Fruit fly (Drosophila melanogaster): ENCODE measurements around the gene CG6813.
A peak's percentile ranks its signal among the peaks of the same experiment; 100 is the strongest.

CG6813 gene

dm6 chr3R:11581340-11582252, 44.8 kb downstream of the CG6813 start, which contains the start of gene wkd (continued):
- peak; percentile 67; the same call in 2 of the 3 replicates for TF ChIP-seq Aef1 (GFP tag; IDR thresholded peaks at IDR 0.05)
- TF ChIP-seq CG10959 (GFP tag; IDR thresholded peaks at IDR 0.05): no peak
- no peak for TF ChIP-seq CG8290 (GFP tag; optimal IDR thresholded peaks at IDR 0.05)
- no peak for TF ChIP-seq CG8290 (tag; optimal IDR thresholded peaks at IDR 0.05)
- no peak for TF ChIP-seq D19B (GFP tag; optimal IDR thresholded peaks at IDR 0.05)
- TF ChIP-seq Ets65A (GFP tag): peak; percentile 90
- peak; percentile 64 for TF ChIP-seq grn (GFP tag; optimal IDR thresholded peaks at IDR 0.05)
- peak; percentile 91 for TF ChIP-seq BEAF-32 (GFP tag; optimal IDR thresholded peaks at IDR 0.05)
- TF ChIP-seq hkb (optimal IDR thresholded peaks at IDR 0.05): no peak
- peak; percentile 32; the same call in 1 of the 2 replicates for TF ChIP-seq hkb (GFP tag; IDR thresholded peaks at IDR 0.05)
- peak; percentile 87 for TF ChIP-seq CG4617 (GFP tag; optimal IDR thresholded peaks at IDR 0.05; ENCODE audit: borderline replicate concordance)
- TF ChIP-seq stwl (tag; optimal IDR thresholded peaks at IDR 0.05): peak; percentile 88
- TF ChIP-seq CG14860 (GFP tag; IDR thresholded peaks at IDR 0.05; ENCODE audit: partially characterized antibody): peak; percentile 70
- TF ChIP-seq hbn (GFP tag; IDR thresholded peaks at IDR 0.05; ENCODE audit: partially characterized antibody): peak; percentile 81
- 0 out of 2 replicates have a peak, but pooled peaks have one; percentile 14 for TF ChIP-seq klu (GFP tag; IDR thresholded peaks at IDR 0.05)
- TF ChIP-seq CG7271 (tag; optimal IDR thresholded peaks at IDR 0.05): no peak
- TF ChIP-seq CG5953 (GFP tag; IDR thresholded peaks at IDR 0.05): no peak
- no peak for TF ChIP-seq ap (GFP tag; IDR thresholded peaks at IDR 0.05)
- TF ChIP-seq nerfin-2 (GFP tag; IDR thresholded peaks at IDR 0.05; ENCODE audit: partially characterized antibody): peak; percentile 53; the same call in 1 of the 2 replicates
- peak; percentile 6 for TF ChIP-seq CG8944 (GFP tag; optimal IDR thresholded peaks at IDR 0.05)
- no peak for TF ChIP-seq CG8089 (GFP tag; optimal IDR thresholded peaks at IDR 0.05)
- TF ChIP-seq CG11696 (GFP tag; IDR thresholded peaks at IDR 0.05): no peak
- no peak for TF ChIP-seq CG7357 (GFP tag; IDR thresholded peaks at IDR 0.05)
- TF ChIP-seq CG14014 (GFP tag; IDR thresholded peaks at IDR 0.05): no peak
- no peak for TF ChIP-seq CG2889 (GFP tag; IDR thresholded peaks at IDR 0.05)
- TF ChIP-seq vvl (GFP tag; IDR thresholded peaks at IDR 0.05): peak; percentile 51; the same call in 1 of the 2 replicates
- peak; percentile 19 for TF ChIP-seq CG30403 (GFP tag; optimal IDR thresholded peaks at IDR 0.05)
- TF ChIP-seq pfk (GFP tag; optimal IDR thresholded peaks at IDR 0.05): peak; percentile 96
- TF ChIP-seq trh (GFP tag; optimal IDR thresholded peaks at IDR 0.05): no peak
- peak; percentile 84 for TF ChIP-seq CG34224 (GFP tag; IDR thresholded peaks at IDR 0.05; ENCODE audit: partially characterized antibody)
- peak; percentile 81 for TF ChIP-seq CG42726 (GFP tag; IDR thresholded peaks at IDR 0.05; ENCODE audit: partially characterized antibody)
- TF ChIP-seq Optix (GFP tag; IDR thresholded peaks at IDR 0.05): no peak
- peak; percentile 83 for TF ChIP-seq YL-1 (GFP tag; optimal IDR thresholded peaks at IDR 0.05)
- peak; percentile 41 for TF ChIP-seq HmgZ (tag; optimal IDR thresholded peaks at IDR 0.05)
- TF ChIP-seq zen2 (GFP tag; IDR thresholded peaks at IDR 0.05; ENCODE audit: partially characterized antibody): peak; percentile 72
- TF ChIP-seq dan (GFP tag; IDR thresholded peaks at IDR 0.05): no peak
- peak; percentile 40 for TF ChIP-seq kni (GFP tag; optimal IDR thresholded peaks at IDR 0.05)
- no peak for TF ChIP-seq CG13775 (GFP tag; optimal IDR thresholded peaks at IDR 0.05)
- TF ChIP-seq CG17361 (GFP tag; IDR thresholded peaks at IDR 0.05): peak; percentile 25; the same call in 1 of the 3 replicates
- TF ChIP-seq BtbVII (GFP tag; optimal IDR thresholded peaks at IDR 0.05): no peak
- peak; percentile 15 for TF ChIP-seq CG4282 (GFP tag; optimal IDR thresholded peaks at IDR 0.05)
- no peak for TF ChIP-seq ara (GFP tag; IDR thresholded peaks at IDR 0.05)
- TF ChIP-seq B-H2 (GFP tag; optimal IDR thresholded peaks at IDR 0.05): no peak
- no peak for TF ChIP-seq sim (GFP tag; IDR thresholded peaks at IDR 0.05)
- TF ChIP-seq CG13287 (GFP tag; IDR thresholded peaks at IDR 0.05; ENCODE audit: partially characterized antibody): peak; percentile 94
- peak; percentile 88 for TF ChIP-seq Opbp (GFP tag; IDR thresholded peaks at IDR 0.05; ENCODE audit: partially characterized antibody)
- TF ChIP-seq mld (GFP tag; IDR thresholded peaks at IDR 0.05; ENCODE audit: partially characterized antibody): peak; percentile 79; the same call in 1 of the 3 replicates
- peak; percentile 58 for TF ChIP-seq NC2β (GFP tag; optimal IDR thresholded peaks at IDR 0.05)
- peak; percentile 78 for TF ChIP-seq inv (GFP tag; IDR thresholded peaks at IDR 0.05; ENCODE audit: partially characterized antibody)

Measured in whole organism, embryonic.